Fruit fly (Drosophila melanogaster) whole organism, prepupa: Measurements from ENCODE around the gene ND-B14.5B.
A peak's percentile ranks its signal among the peaks of the same experiment; 100 is the strongest.

Experiments used
- Blimp-1 ChIP-seq: fragments of 200-800 bp; sonication (Bioruptor generic); optimal IDR thresholded peaks from 3 replicates; lab custom pipeline; 2017; ENCODE audit warnings: missing biosample characterization, missing genetic modification characterization, mild to moderate bottlenecking, moderate library complexity, missing genetic modification reagents
- CG10631 ChIP-seq: fragments of 200-800 bp; sonication (Bioruptor generic); optimal IDR thresholded peaks from 2 replicates; lab custom pipeline; 2016; ENCODE audit warnings: missing biosample characterization, missing genetic modification characterization
- CG10669 ChIP-seq: fragments of 200-800 bp; sonication (Bioruptor generic); optimal IDR thresholded peaks from 3 replicates; lab custom pipeline; 2018; ENCODE audit warnings: missing biosample characterization, mild to moderate bottlenecking, missing genetic modification characterization, moderate library complexity
- CG11294 ChIP-seq: fragments of 200-800 bp; sonication (Bioruptor generic); IDR thresholded peaks from 2 replicates; pipeline ENCODE4 v1.3.6; 2022; ENCODE audit warnings: missing biosample characterization, missing genetic modification characterization
- CG11902 ChIP-seq: fragments of 200-800 bp; sonication (Bioruptor generic); optimal IDR thresholded peaks from 3 replicates; lab custom pipeline; 2016; ENCODE audit warnings: missing biosample characterization, missing genetic modification characterization
- CG15336 ChIP-seq: fragments of 200-800 bp; sonication (Bioruptor generic); IDR thresholded peaks from 2 replicates; pipeline ENCODE4 v1.3.6; 2022; ENCODE audit warnings: missing biosample characterization, missing genetic modification characterization
- CG1621 ChIP-seq: fragments of 200-800 bp; sonication (Bioruptor generic); optimal IDR thresholded peaks from 3 replicates; lab custom pipeline; 2018; ENCODE audit warnings: missing biosample characterization, mild to moderate bottlenecking, missing genetic modification characterization
- CG16779 ChIP-seq: fragments of 200-800 bp; sonication (Bioruptor generic); optimal IDR thresholded peaks from 3 replicates; lab custom pipeline; 2017; ENCODE audit warnings: missing biosample characterization, mild to moderate bottlenecking, missing genetic modification characterization
- CG3032 ChIP-seq: fragments of 200-800 bp; optimal IDR thresholded peaks from 2 replicates; lab custom pipeline; 2019; ENCODE audit warnings: missing biosample characterization, mild to moderate bottlenecking, missing genetic modification characterization, moderate library complexity
- CG31627 ChIP-seq: fragments of 200-800 bp; sonication (Bioruptor generic); optimal IDR thresholded peaks from 3 replicates; lab custom pipeline; 2016; ENCODE audit warnings: missing biosample characterization, missing genetic modification characterization
- CG32006 ChIP-seq: fragments of 200-800 bp; sonication (Bioruptor generic); optimal IDR thresholded peaks from 3 replicates; lab custom pipeline; 2017; ENCODE audit warnings: missing biosample characterization, mild to moderate bottlenecking, missing genetic modification characterization
- CG34406 ChIP-seq: fragments of 200-800 bp; sonication (Bioruptor generic); optimal IDR thresholded peaks from 3 replicates; lab custom pipeline; 2016; ENCODE audit warnings: missing biosample characterization, missing genetic modification characterization
- CG4318 ChIP-seq: fragments of 200-800 bp; sonication (Bioruptor generic); optimal IDR thresholded peaks from 3 replicates; lab custom pipeline; 2017; ENCODE audit warnings: missing biosample characterization, mild to moderate bottlenecking, missing genetic modification characterization
- CG6163 ChIP-seq: fragments of 200-800 bp; sonication (Bioruptor generic); IDR thresholded peaks from 3 replicates; pipeline ENCODE4 v1.3.6; 2022; ENCODE audit warnings: missing biosample characterization, missing genetic modification characterization
- CG6276 ChIP-seq: fragments of 200-800 bp; sonication (Bioruptor generic); optimal IDR thresholded peaks from 2 replicates; lab custom pipeline; 2017; ENCODE audit warnings: missing biosample characterization, mild to moderate bottlenecking, missing genetic modification characterization
- CG6792 ChIP-seq: fragments of 200-800 bp; sonication (Bioruptor generic); optimal IDR thresholded peaks from 3 replicates; lab custom pipeline; 2016; ENCODE audit warnings: missing biosample characterization, missing genetic modification characterization
- CG6808 ChIP-seq: fragments of 200-800 bp; sonication (Bioruptor generic); optimal IDR thresholded peaks from 3 replicates; lab custom pipeline; 2017; ENCODE audit warnings: missing biosample characterization, missing genetic modification characterization, mild to moderate bottlenecking, moderate library complexity, missing genetic modification reagents
- CG6854 ChIP-seq: fragments of 200-800 bp; sonication (Bioruptor generic); optimal IDR thresholded peaks from 2 replicates; lab custom pipeline; 2017; ENCODE audit warnings: missing biosample characterization, mild to moderate bottlenecking, missing genetic modification characterization
- CG8119 ChIP-seq: fragments of 200-800 bp; sonication (Bioruptor generic); IDR thresholded peaks from 3 replicates; pipeline ENCODE4 v1.3.6; 2022; ENCODE audit warnings: missing biosample characterization, missing genetic modification characterization
- CG8319 ChIP-seq: fragments of 200-800 bp; sonication (Bioruptor generic); optimal IDR thresholded peaks from 3 replicates; lab custom pipeline; 2016; ENCODE audit warnings: missing biosample characterization, missing genetic modification characterization
- CG8632 ChIP-seq: fragments of 200-800 bp; sonication (Bioruptor generic); optimal IDR thresholded peaks from 3 replicates; lab custom pipeline; 2016; ENCODE audit warnings: missing biosample characterization, missing genetic modification characterization
- CG9139 ChIP-seq: fragments of 200-800 bp; sonication (Bioruptor generic); optimal IDR thresholded peaks from 3 replicates; lab custom pipeline; 2017; ENCODE audit warnings: missing biosample characterization, mild to moderate bottlenecking, missing genetic modification characterization
- Eip75B ChIP-seq: fragments of 200-800 bp; sonication (Bioruptor generic); optimal IDR thresholded peaks from 3 replicates; lab custom pipeline; 2016; ENCODE audit warnings: missing biosample characterization, missing genetic modification characterization
- Eip78C ChIP-seq: fragments of 200-800 bp; sonication (Bioruptor generic); peaks from one replicate; lab custom pipeline; 2016; ENCODE audit warnings: missing biosample characterization, missing genetic modification characterization
- Eip93F ChIP-seq: fragments of 200-800 bp; sonication (Bioruptor generic); optimal IDR thresholded peaks from 2 replicates; lab custom pipeline; 2016; ENCODE audit warnings: missing biosample characterization, mild to moderate bottlenecking, missing genetic modification characterization
- Ets21C ChIP-seq: fragments of 200-800 bp; sonication (Bioruptor generic); optimal IDR thresholded peaks from 3 replicates; lab custom pipeline; 2016; ENCODE audit warnings: missing biosample characterization, missing genetic modification characterization
- Ets96B ChIP-seq: fragments of 200-800 bp; optimal IDR thresholded peaks from 2 replicates; lab custom pipeline; 2019; ENCODE audit warnings: missing biosample characterization, mild to moderate bottlenecking, missing genetic modification characterization, moderate library complexity
- Gug ChIP-seq: fragments of 200-800 bp; sonication (Bioruptor generic); IDR thresholded peaks from 2 replicates; pipeline ENCODE4 v1.3.6; 2022; ENCODE audit warnings: missing biosample characterization, missing genetic modification characterization
- Hr38 ChIP-seq: sonication (Bioruptor generic); optimal IDR thresholded peaks from 2 replicates; lab custom pipeline; 2016; ENCODE audit warnings: missing biosample characterization, missing genetic modification characterization
- Hr39 ChIP-seq: fragments of 200-800 bp; sonication (Bioruptor generic); optimal IDR thresholded peaks from 2 replicates; lab custom pipeline; 2016; ENCODE audit warnings: missing biosample characterization, missing genetic modification characterization
- Met ChIP-seq: fragments of 200-800 bp; sonication (Bioruptor generic); optimal IDR thresholded peaks from 3 replicates; lab custom pipeline; 2016; ENCODE audit warnings: missing biosample characterization, missing genetic modification characterization
- OdsH ChIP-seq: fragments of 200-800 bp; sonication (Bioruptor generic); optimal IDR thresholded peaks from 3 replicates; lab custom pipeline; 2016; ENCODE audit warnings: missing biosample characterization, missing genetic modification characterization
- Smox ChIP-seq: fragments of 200-800 bp; sonication (Bioruptor generic); optimal IDR thresholded peaks from 3 replicates; lab custom pipeline; 2016; ENCODE audit warnings: missing biosample characterization, missing genetic modification characterization
- Sox102F ChIP-seq: fragments of 200-800 bp; sonication (Bioruptor generic); optimal IDR thresholded peaks from 2 replicates; lab custom pipeline; 2016; ENCODE audit warnings: missing biosample characterization, mild to moderate bottlenecking, missing genetic modification characterization
- Sox14 ChIP-seq: fragments of 200-800 bp; sonication (Bioruptor generic); optimal IDR thresholded peaks from 3 replicates; lab custom pipeline; 2016; ENCODE audit warnings: missing biosample characterization, missing genetic modification characterization
- acj6 ChIP-seq: fragments of 200-800 bp; sonication (Bioruptor generic); optimal IDR thresholded peaks from 3 replicates; lab custom pipeline; 2016; ENCODE audit warnings: missing biosample characterization, missing genetic modification characterization
- cyc ChIP-seq: fragments of 200-800 bp; sonication (Bioruptor generic); optimal IDR thresholded peaks from 3 replicates; lab custom pipeline; 2016; ENCODE audit warnings: missing biosample characterization, missing genetic modification characterization
- dsx ChIP-seq: fragments of 200-800 bp; optimal IDR thresholded peaks from 3 replicates; lab custom pipeline; 2019; ENCODE audit warnings: missing biosample characterization, mild to moderate bottlenecking, missing genetic modification characterization, moderate library complexity; ENCODE audit not compliant: poor library complexity, severe bottlenecking
- eg ChIP-seq: fragments of 200-800 bp; sonication (Bioruptor generic); IDR thresholded peaks from 3 replicates; pipeline ENCODE4 v1.3.6; 2022; ENCODE audit warnings: missing biosample characterization, missing genetic modification characterization
- esn ChIP-seq: fragments of 200-800 bp; sonication (Bioruptor generic); optimal IDR thresholded peaks from 2 replicates; lab custom pipeline; 2016; ENCODE audit warnings: missing biosample characterization, mild to moderate bottlenecking, missing genetic modification characterization, moderate library complexity
- fd59A ChIP-seq: fragments of 200-800 bp; sonication (Bioruptor generic); optimal IDR thresholded peaks from 2 replicates; lab custom pipeline; 2017; ENCODE audit warnings: missing biosample characterization, mild to moderate bottlenecking, missing genetic modification characterization, missing genetic modification reagents
- fd85E ChIP-seq: fragments of 200-800 bp; sonication (Bioruptor generic); optimal IDR thresholded peaks from 3 replicates; lab custom pipeline; 2016; ENCODE audit warnings: missing biosample characterization, missing genetic modification characterization
- net ChIP-seq: fragments of 200-800 bp; sonication (Bioruptor generic); optimal IDR thresholded peaks from 3 replicates; lab custom pipeline; 2016; ENCODE audit warnings: missing biosample characterization, missing genetic modification characterization
- pdm3 ChIP-seq: fragments of 200-800 bp; sonication (Bioruptor generic); optimal IDR thresholded peaks from 3 replicates; lab custom pipeline; 2016; ENCODE audit warnings: missing biosample characterization, missing genetic modification characterization
- svp ChIP-seq: fragments of 200-800 bp; sonication (Bioruptor generic); peaks from one replicate; lab custom pipeline; 2016; ENCODE audit warnings: missing biosample characterization, missing genetic modification characterization
- topi ChIP-seq: fragments of 200-800 bp; sonication (Bioruptor generic); optimal IDR thresholded peaks from 3 replicates; lab custom pipeline; 2016; ENCODE audit warnings: missing biosample characterization, missing genetic modification characterization

ND-B14.5B gene

DNA sequence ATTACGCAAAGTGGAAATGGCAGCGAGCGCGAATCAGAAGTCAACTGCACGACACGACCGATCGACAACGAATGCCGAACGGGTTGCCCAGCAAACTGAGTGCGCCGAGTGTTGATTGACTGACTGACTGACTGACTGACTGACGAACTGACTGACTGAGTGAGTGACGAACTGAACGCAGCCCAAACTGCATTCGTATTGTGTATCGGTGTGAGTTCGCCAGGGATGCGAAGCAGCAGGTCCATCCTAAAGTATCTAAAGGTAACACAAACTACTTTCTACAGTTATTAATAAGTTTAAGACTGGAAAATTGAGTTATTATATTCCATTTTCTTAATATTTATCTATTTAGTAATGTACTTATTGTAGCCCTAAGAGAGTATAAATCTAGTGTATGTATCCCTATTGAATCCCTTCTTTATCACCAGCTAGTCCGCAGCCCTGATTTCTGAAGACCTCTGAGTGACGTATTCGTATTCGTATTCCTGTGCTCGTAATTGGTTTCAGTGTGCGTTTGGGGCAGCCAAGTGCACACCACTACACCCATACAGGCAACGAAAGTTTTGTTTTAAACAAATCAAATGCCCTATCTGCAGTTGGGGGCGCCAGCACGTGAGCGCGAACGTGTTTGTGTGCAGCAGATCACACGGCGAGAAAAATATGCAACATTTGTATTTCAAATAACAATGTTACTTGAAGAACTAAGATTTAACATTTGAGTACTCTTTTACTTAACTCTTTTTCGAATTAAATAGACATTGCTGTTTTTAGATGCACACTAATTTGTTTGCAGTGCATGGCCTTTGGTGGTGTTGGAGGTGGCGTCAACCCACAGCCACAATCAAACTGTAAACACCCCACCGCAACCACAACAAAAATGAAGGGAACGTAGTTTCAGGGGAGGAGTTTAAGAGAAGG, 7.3 kb upstream of the ND-B14.5B start (continued):
- peak; percentile 80 for TF ChIP-seq pdm3 (GFP tag; lab: Kevin White, UChicago)
- peak; percentile 47 for TF ChIP-seq CG6808 (GFP tag; lab: Kevin White, UChicago)
- peak; percentile 28 for TF ChIP-seq CG8632 (GFP tag; lab: Kevin White, UChicago)
- peak; percentile 85 for TF ChIP-seq CG8119 (GFP tag; lab: Robert Waterston, UW)
- TF ChIP-seq acj6 (GFP tag; lab: Kevin White, UChicago): peak; percentile 77
- TF ChIP-seq CG6792: peak; percentile 76
- no peak for TF ChIP-seq CG16779 (tag; lab: Kevin White, UChicago)
- peak; percentile 57 for TF ChIP-seq dsx
- TF ChIP-seq Sox102F: peak; percentile 71
- peak; percentile 76 for TF ChIP-seq CG8319 (GFP tag; lab: Kevin White, UChicago)
- TF ChIP-seq Hr39: peak; percentile 83
- TF ChIP-seq Hr38 (GFP tag; lab: Kevin White, UChicago): peak; percentile 61
- TF ChIP-seq eg (GFP tag; lab: Robert Waterston, UW): peak; percentile 92
- TF ChIP-seq CG10631 (GFP tag; lab: Kevin White, UChicago): peak; percentile 82
- peak; percentile 87 for TF ChIP-seq cyc (GFP tag; lab: Kevin White, UChicago)
- peak; percentile 36 for TF ChIP-seq Blimp-1 (GFP tag; lab: Kevin White, UChicago)
- TF ChIP-seq svp (GFP tag; lab: Kevin White, UChicago): peak; percentile 74
- TF ChIP-seq CG4318 (GFP tag; lab: Kevin White, UChicago): peak; percentile 49
- TF ChIP-seq CG6276 (GFP tag; lab: Kevin White, UChicago): peak; percentile 74
- peak; percentile 63 for TF ChIP-seq CG34406
- peak; percentile 79 for TF ChIP-seq fd85E (GFP tag; lab: Kevin White, UChicago)
- peak; percentile 72 for TF ChIP-seq net (GFP tag; lab: Kevin White, UChicago)
- TF ChIP-seq OdsH: peak; percentile 78
- TF ChIP-seq topi (GFP tag; lab: Kevin White, UChicago): peak; percentile 78
- no peak for TF ChIP-seq CG6854 (GFP tag; lab: Kevin White, UChicago)

dm6 chr2L:3151657-3152056, 6.0 kb upstream of the ND-B14.5B start:
- TF ChIP-seq CG11902 (GFP tag; lab: Kevin White, UChicago) (no peak), CG9139 (GFP tag; lab: Kevin White, UChicago) (no peak), Met (GFP tag; lab: Kevin White, UChicago) (peak; percentile 9), Sox14 (GFP tag; lab: Kevin White, UChicago) (peak; percentile 38), cyc (GFP tag; lab: Kevin White, UChicago) (peak; percentile 5), CG10631 (GFP tag; lab: Kevin White, UChicago) (peak; percentile 42), Blimp-1 (GFP tag; lab: Kevin White, UChicago) (no peak), Smox (GFP tag; lab: Kevin White, UChicago) (peak; percentile 28), topi (GFP tag; lab: Kevin White, UChicago) (no peak), CG31627 (peak; percentile 24), OdsH (peak; percentile 37), CG15336 (GFP tag; lab: Robert Waterston, UW) (no peak), Ets96B (tag; lab: Kevin White, UChicago) (peak; percentile 14), CG8632 (GFP tag; lab: Kevin White, UChicago) (no peak), CG6163 (0 out of 3 replicates have a peak, but pooled peaks have one; percentile 7), Eip75B (GFP tag; lab: Kevin White, UChicago) (peak; percentile 33), esn (GFP tag; lab: Kevin White, UChicago) (peak; percentile 36), CG4318 (GFP tag; lab: Kevin White, UChicago) (no peak), CG3032 (peak; percentile 14), fd59A (GFP tag; lab: Kevin White, UChicago) (no peak), CG10669 (GFP tag; lab: Kevin White, UChicago) (no peak), Ets21C (GFP tag; lab: Kevin White, UChicago) (peak; percentile 1), fd85E (GFP tag; lab: Kevin White, UChicago) (no peak), eg (GFP tag; lab: Robert Waterston, UW) (no peak), CG11294 (0 out of 2 replicates have a peak, but pooled peaks have one; percentile 7), Hr39 (no peak), CG32006 (peak; percentile 30), pdm3 (GFP tag; lab: Kevin White, UChicago) (peak; percentile 38), CG34406 (no peak), Gug (0 out of 2 replicates have a peak, but pooled peaks have one; percentile 15), Eip78C (peak; percentile 78), CG1621 (tag; lab: Kevin White, UChicago) (no peak), acj6 (GFP tag; lab: Kevin White, UChicago) (peak; percentile 41), Eip93F (GFP tag; lab: Kevin White, UChicago) (no peak), CG8319 (GFP tag; lab: Kevin White, UChicago) (no peak)
